Fruit fly (Drosophila melanogaster): ENCODE data around the gene p38a.

The p38a gene

DNA sequence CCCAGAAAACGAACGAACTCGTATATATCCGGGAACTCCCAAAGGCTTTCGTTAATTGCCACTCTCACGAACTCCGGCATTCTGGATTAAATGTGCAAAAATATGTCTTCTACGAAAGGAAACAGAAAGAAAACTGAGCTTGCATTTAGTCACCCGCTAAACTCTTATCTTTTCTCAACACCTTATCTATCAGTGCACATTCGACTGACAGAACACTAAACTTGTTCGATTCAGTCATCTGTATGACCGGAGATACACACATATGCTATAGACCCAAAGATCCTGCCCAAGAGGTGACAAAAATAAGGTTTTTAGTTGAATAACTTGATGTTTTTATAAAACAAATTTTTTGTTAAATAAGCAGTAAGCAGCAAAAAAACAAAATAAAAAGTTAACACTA, 2.0 kb downstream of the p38a start, which contains the start of gene p38c:
TSS of gene p38c (minus strand) at position 101 of the 400 bp plus-strand sequence.
- no peak for TF ChIP-seq CG11617 (GFP tag; optimal IDR thresholded peaks at IDR 0.05)
- no peak for TF ChIP-seq ovo (GFP tag; optimal IDR thresholded peaks at IDR 0.05)
- no peak for TF ChIP-seq CG1620 (GFP tag; optimal IDR thresholded peaks at IDR 0.05)
- no peak for TF ChIP-seq toe (GFP tag; optimal IDR thresholded peaks at IDR 0.05)

DNA sequence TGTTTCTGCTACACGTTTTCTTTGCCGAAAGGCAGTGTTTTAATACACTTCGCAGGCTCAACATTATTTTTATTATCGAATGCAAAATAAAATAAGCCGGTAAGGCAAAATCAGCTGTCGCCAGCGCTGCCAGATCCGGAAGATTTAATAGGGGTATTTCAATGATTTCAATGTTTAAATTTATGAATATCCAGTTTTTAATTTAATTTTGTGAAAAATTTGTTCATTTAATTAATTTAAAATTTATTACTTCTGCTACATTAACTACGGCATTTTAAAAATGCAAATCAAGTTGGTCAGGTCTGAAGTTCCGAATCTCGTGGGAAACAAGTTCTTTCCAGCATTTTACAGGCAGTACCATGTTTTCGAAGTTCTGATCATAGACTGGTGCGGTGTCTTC, 3.3 kb downstream of the p38a start, which contains the start of gene Slimp:
TSS of gene Slimp (minus strand) at position 130 of the 400 bp plus-strand sequence.
- TF ChIP-seq tj (GFP tag; optimal IDR thresholded peaks at IDR 0.05) (no peak), Clk (GFP tag; optimal IDR thresholded peaks at IDR 0.05) (no peak), Mnt (GFP tag; optimal IDR thresholded peaks at IDR 0.05) (peak; percentile 18), toe (GFP tag; optimal IDR thresholded peaks at IDR 0.05) (peak; percentile 60), bab1 (GFP tag; optimal IDR thresholded peaks at IDR 0.05) (peak; percentile 31), CG14711 (tag; optimal IDR thresholded peaks at IDR 0.05) (peak; percentile 18), pad (GFP tag; optimal IDR thresholded peaks at IDR 0.05) (peak; percentile 3), Hr96 (GFP tag; optimal IDR thresholded peaks at IDR 0.05) (no peak), CG11617 (GFP tag; optimal IDR thresholded peaks at IDR 0.05) (peak; percentile 61), Crg-1 (GFP tag; optimal IDR thresholded peaks at IDR 0.05) (peak; percentile 16), CG5204 (GFP tag; optimal IDR thresholded peaks at IDR 0.05) (peak; percentile 66), CG33017 (tag; optimal IDR thresholded peaks at IDR 0.05) (peak; percentile 22), CG7101 (tag; optimal IDR thresholded peaks at IDR 0.05) (peak; percentile 23), CG1620 (GFP tag; optimal IDR thresholded peaks at IDR 0.05) (peak; percentile 7), kay (GFP tag; ENCODE audit: borderline replicate concordance) (no peak), CG7045 (GFP tag; optimal IDR thresholded peaks at IDR 0.05) (no peak), cic (GFP tag; optimal IDR thresholded peaks at IDR 0.05) (no peak), cnc (optimal IDR thresholded peaks at IDR 0.05) (no peak), CG12768 (GFP tag; optimal IDR thresholded peaks at IDR 0.05) (peak; percentile 3), ovo (GFP tag; optimal IDR thresholded peaks at IDR 0.05) (no peak)

DNA sequence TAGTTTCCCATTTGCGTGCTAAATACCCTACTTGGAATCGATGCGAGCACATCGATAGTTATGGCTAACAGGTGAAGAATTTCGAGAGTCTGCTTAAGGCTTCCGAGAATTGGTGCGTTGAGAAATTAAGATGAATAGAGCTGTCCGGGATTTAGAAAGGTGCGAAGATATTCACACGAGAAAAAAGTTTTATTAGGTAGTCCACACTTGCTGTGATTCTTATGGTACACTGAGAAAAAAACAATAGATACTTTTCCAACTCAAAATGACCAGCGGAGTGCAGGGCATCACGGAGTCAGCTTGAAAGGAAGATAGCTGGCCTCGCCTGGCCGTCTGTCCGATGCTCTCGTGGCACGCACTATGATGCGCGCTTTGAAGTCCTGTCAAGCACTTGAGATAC, 7.6 kb downstream of the p38a start:
- no peak for TF ChIP-seq kay (GFP tag; ENCODE audit: borderline replicate concordance)
- TF ChIP-seq bab1 (GFP tag; optimal IDR thresholded peaks at IDR 0.05): no peak
- no peak for TF ChIP-seq tj (GFP tag; optimal IDR thresholded peaks at IDR 0.05)
- no peak for TF ChIP-seq cnc (optimal IDR thresholded peaks at IDR 0.05)
- TF ChIP-seq ovo (GFP tag; optimal IDR thresholded peaks at IDR 0.05): no peak
- TF ChIP-seq Hr96 (GFP tag; optimal IDR thresholded peaks at IDR 0.05): no peak
- no peak for TF ChIP-seq CG33017 (tag; optimal IDR thresholded peaks at IDR 0.05)
- TF ChIP-seq cic (GFP tag; optimal IDR thresholded peaks at IDR 0.05): no peak
- no peak for TF ChIP-seq Mnt (GFP tag; optimal IDR thresholded peaks at IDR 0.05)

DNA sequence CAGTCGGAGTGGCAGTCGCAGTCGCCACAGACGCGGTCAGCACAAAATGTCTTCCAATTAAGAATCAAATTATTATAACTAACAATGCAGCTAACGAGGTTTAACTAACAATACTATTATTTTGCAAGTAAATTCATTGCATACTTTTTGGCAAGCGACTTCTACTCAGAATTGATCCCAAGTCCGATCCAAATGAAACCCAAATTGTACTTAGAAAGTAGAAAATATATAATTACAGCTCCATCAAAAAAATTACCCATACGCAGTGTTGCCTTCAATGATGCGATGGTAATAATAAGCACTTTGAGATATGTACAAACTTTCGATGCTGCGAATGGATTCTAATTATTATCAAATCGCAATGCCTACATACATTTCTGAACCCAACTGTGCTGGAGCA, 8.3 kb downstream of the p38a start:
- TF ChIP-seq CG14711 (tag; optimal IDR thresholded peaks at IDR 0.05) (no peak), CG5204 (GFP tag; optimal IDR thresholded peaks at IDR 0.05) (no peak), bab1 (GFP tag; optimal IDR thresholded peaks at IDR 0.05) (no peak), kay (GFP tag; ENCODE audit: borderline replicate concordance) (no peak), CG33017 (tag; optimal IDR thresholded peaks at IDR 0.05) (no peak), CG7101 (tag; optimal IDR thresholded peaks at IDR 0.05) (no peak)

DNA sequence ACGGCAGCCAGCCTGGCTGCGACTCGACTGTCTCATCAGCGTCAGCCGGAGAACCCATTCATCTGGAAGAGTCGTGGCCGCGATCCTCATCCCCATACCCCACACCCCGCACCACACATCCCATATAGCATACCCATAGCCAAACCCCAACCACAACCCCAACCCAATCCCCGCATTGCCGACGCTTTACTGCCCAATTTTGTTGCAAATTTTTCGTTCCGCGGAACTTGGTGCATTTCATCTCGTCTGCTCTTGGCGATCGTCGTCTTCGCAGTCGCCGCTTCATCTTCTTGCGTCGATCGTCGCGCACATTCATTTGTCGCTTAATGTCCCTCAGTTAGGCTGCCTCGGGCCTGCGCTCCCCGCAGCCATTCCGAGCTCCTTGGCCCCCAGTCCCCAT, 8.7 kb downstream of the p38a start:
- TF ChIP-seq Mnt (GFP tag; optimal IDR thresholded peaks at IDR 0.05): no peak
- no peak for TF ChIP-seq Hr96 (GFP tag; optimal IDR thresholded peaks at IDR 0.05)
- no peak for TF ChIP-seq ovo (GFP tag; optimal IDR thresholded peaks at IDR 0.05)
- no peak for TF ChIP-seq CG33017 (tag; optimal IDR thresholded peaks at IDR 0.05)
- TF ChIP-seq kay (GFP tag; ENCODE audit: borderline replicate concordance): no peak
- TF ChIP-seq Clk (GFP tag; optimal IDR thresholded peaks at IDR 0.05): no peak
- no peak for TF ChIP-seq CG14711 (tag; optimal IDR thresholded peaks at IDR 0.05)
- no peak for TF ChIP-seq CG11617 (GFP tag; optimal IDR thresholded peaks at IDR 0.05)
- no peak for TF ChIP-seq pad (GFP tag; optimal IDR thresholded peaks at IDR 0.05)
- TF ChIP-seq CG1620 (GFP tag; optimal IDR thresholded peaks at IDR 0.05): no peak
- TF ChIP-seq CG7045 (GFP tag; optimal IDR thresholded peaks at IDR 0.05): no peak

DNA sequence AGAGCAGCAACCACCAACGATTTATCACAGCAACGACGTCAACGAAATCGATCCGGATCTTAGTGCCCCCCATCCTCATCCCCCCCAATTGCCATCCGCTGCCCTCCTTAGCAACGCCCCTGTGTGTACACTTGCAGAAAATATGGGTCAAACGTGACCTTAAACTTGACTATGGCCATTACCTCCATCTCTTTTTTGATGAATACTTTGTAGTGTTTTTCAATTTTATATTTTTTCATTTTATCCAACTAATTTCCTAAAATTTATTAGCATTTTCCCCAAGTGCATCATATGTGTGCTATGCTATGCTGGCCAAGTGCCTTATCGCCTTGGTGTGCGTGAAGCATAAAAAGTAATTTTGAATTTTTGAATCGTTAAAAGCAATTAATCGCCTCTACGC, 9.2 kb downstream of the p38a start:
- TF ChIP-seq ovo (GFP tag; optimal IDR thresholded peaks at IDR 0.05): no peak
- no peak for TF ChIP-seq pad (GFP tag; optimal IDR thresholded peaks at IDR 0.05)

DNA sequence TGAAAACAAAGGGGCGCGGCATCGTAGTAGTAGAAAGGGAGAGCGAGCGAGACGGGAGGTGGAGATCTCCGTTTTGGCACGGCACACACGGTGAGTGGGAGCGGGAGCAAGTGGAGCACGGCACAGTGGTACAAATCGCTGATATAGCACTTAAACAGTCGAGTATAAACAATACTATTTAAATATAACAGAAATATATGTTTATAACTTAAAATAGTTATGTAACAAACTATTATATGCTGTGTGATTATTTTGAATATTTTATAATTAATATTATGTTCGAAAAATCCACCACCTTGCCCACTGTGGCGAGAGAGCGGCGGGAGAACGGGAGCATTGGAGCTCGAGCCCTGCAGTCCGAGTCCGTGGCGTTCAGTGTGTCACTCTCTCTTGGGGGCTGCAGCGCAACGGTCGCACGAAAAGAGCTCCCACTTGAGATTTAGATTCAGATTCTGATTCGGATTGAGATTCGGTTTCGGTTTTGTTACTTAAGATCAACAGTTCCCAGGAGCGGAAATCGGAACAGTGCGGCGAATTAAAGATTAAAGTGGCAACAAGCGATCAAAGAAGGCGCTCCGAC, 11.0 kb downstream of the p38a start, which contains the start of gene Kal1:
TSS of gene Kal1 (plus strand) at position 383 of the 580 bp plus-strand sequence.
- TF ChIP-seq kay (GFP tag; ENCODE audit: borderline replicate concordance) (peak; percentile 18), CG33017 (tag; optimal IDR thresholded peaks at IDR 0.05) (peak; percentile 92), Crg-1 (GFP tag; optimal IDR thresholded peaks at IDR 0.05) (peak; percentile 67), pad (GFP tag; optimal IDR thresholded peaks at IDR 0.05) (peak; percentile 85), Mnt (GFP tag; optimal IDR thresholded peaks at IDR 0.05) (peak; percentile 56), bab1 (GFP tag; optimal IDR thresholded peaks at IDR 0.05) (peak; percentile 97), Hr96 (GFP tag; optimal IDR thresholded peaks at IDR 0.05) (peak; percentile 45), CG14711 (tag; optimal IDR thresholded peaks at IDR 0.05) (peak; percentile 88), cnc (optimal IDR thresholded peaks at IDR 0.05) (no peak), CG12768 (GFP tag; optimal IDR thresholded peaks at IDR 0.05) (peak; percentile 86), Clk (GFP tag; optimal IDR thresholded peaks at IDR 0.05) (peak; percentile 51), cic (GFP tag; optimal IDR thresholded peaks at IDR 0.05) (peak; percentile 43), CG7045 (GFP tag; optimal IDR thresholded peaks at IDR 0.05) (peak; percentile 67), CG1620 (GFP tag; optimal IDR thresholded peaks at IDR 0.05) (peak; percentile 45), ovo (GFP tag; optimal IDR thresholded peaks at IDR 0.05) (peak; percentile 23), tj (GFP tag; optimal IDR thresholded peaks at IDR 0.05) (peak; percentile 88), CG11617 (GFP tag; optimal IDR thresholded peaks at IDR 0.05) (peak; percentile 92), CG7101 (tag; optimal IDR thresholded peaks at IDR 0.05) (peak; percentile 93), toe (GFP tag; optimal IDR thresholded peaks at IDR 0.05) (peak; percentile 24), CG5204 (GFP tag; optimal IDR thresholded peaks at IDR 0.05) (no peak)
